Fruit fly (Drosophila melanogaster) whole organism, adult: ENCODE results near the gene sick.

Experiments used
- CG12768 ChIP-seq: fragments of 200-800 bp; sonication (Bioruptor generic); optimal IDR thresholded peaks from 2 replicates; lab custom pipeline; 2017; ENCODE audit warnings: missing biosample characterization, missing genetic modification characterization, mild to moderate bottlenecking, moderate library complexity, missing genetic modification reagents
- CG14711 ChIP-seq: fragments of 200-800 bp; sonication (Bioruptor generic); optimal IDR thresholded peaks from 2 replicates; lab custom pipeline; 2018; ENCODE audit warnings: missing biosample characterization, mild to moderate bottlenecking, missing genetic modification characterization, moderate library complexity
- CG1620 ChIP-seq: fragments of 200-800 bp; sonication (Bioruptor generic); optimal IDR thresholded peaks from 2 replicates; lab custom pipeline; 2016; ENCODE audit warnings: missing biosample characterization, missing genetic modification characterization
- CG33017 ChIP-seq: fragments of 200-800 bp; sonication (Bioruptor generic); optimal IDR thresholded peaks from 2 replicates; lab custom pipeline; 2018; ENCODE audit warnings: missing biosample characterization, mild to moderate bottlenecking, missing genetic modification characterization, moderate library complexity
- CG5204 ChIP-seq: fragments of 200-800 bp; sonication (Bioruptor generic); optimal IDR thresholded peaks from 2 replicates; lab custom pipeline; 2016; ENCODE audit warnings: missing biosample characterization, missing genetic modification characterization
- CG7045 ChIP-seq: fragments of 200-800 bp; sonication (Bioruptor generic); optimal IDR thresholded peaks from 2 replicates; lab custom pipeline; 2017; ENCODE audit warnings: missing biosample characterization, mild to moderate bottlenecking, missing genetic modification characterization
- Crg-1 ChIP-seq: fragments of 200-800 bp; sonication (Bioruptor generic); optimal IDR thresholded peaks from 2 replicates; lab custom pipeline; 2016; ENCODE audit warnings: missing biosample characterization, missing genetic modification characterization
- Hr96 ChIP-seq: fragments of 200-800 bp; sonication (Bioruptor generic); optimal IDR thresholded peaks from 2 replicates; lab custom pipeline; 2016; ENCODE audit warnings: missing biosample characterization, missing genetic modification characterization
- bab1 ChIP-seq: fragments of 200-800 bp; sonication (Bioruptor generic); optimal IDR thresholded peaks from 3 replicates; lab custom pipeline; 2019; ENCODE audit warnings: missing biosample characterization, mild to moderate bottlenecking, missing genetic modification characterization, moderate library complexity
- kay ChIP-seq: fragments of 200-800 bp; sonication (Bioruptor generic); peaks from one replicate; lab custom pipeline; 2016; ENCODE audit warnings: missing biosample characterization, missing genetic modification characterization, borderline replicate concordance
- ovo ChIP-seq: fragments of 200-800 bp; sonication (Bioruptor generic); optimal IDR thresholded peaks from 2 replicates; lab custom pipeline; 2016; ENCODE audit warnings: missing biosample characterization, missing genetic modification characterization
- pad ChIP-seq: fragments of 200-800 bp; sonication (Bioruptor generic); optimal IDR thresholded peaks from 3 replicates; lab custom pipeline; 2017; ENCODE audit warnings: missing biosample characterization, missing genetic modification characterization, mild to moderate bottlenecking, moderate library complexity, missing genetic modification reagents
- tj ChIP-seq: fragments of 200-800 bp; sonication (Bioruptor generic); optimal IDR thresholded peaks from 3 replicates; lab custom pipeline; 2017; ENCODE audit warnings: missing biosample characterization, mild to moderate bottlenecking, missing genetic modification characterization, moderate library complexity
- toe ChIP-seq: fragments of 200-800 bp; sonication (Bioruptor generic); optimal IDR thresholded peaks from 2 replicates; lab custom pipeline; 2016; ENCODE audit warnings: missing biosample characterization, missing genetic modification characterization

DNA sequence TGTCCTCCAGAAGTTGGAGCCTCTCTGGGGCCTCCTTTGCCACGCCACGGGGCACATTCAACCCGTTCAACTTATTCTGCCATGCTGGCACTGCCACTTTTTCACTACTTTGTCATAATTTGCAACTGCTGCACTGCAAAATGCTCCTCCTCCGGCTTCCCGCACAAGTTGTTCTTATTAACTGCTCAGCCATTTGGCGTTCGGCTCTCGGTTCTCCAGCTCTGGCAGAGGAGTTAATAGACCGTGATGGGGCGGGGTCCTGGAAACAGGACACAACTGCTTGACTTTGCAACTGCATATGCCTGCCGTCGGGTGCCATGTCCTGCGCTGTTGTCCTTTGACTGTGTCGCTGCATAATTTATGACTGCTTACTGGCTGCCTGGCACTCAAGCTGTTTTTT is 8.8 kb downstream of the sick start:
- no peak for TF ChIP-seq toe (GFP tag; lab: Kevin White, UChicago)
- TF ChIP-seq Crg-1 (GFP tag; lab: Kevin White, UChicago), result no peak
- TF ChIP-seq kay (GFP tag; lab: Kevin White, UChicago), result no peak
- no peak for TF ChIP-seq pad (GFP tag; lab: Kevin White, UChicago)
- no peak for TF ChIP-seq CG7045 (GFP tag; lab: Kevin White, UChicago)
- no peak for TF ChIP-seq CG12768 (GFP tag; lab: Kevin White, UChicago)
- no peak for TF ChIP-seq CG33017 (tag; lab: Kevin White, UChicago)
- no peak for TF ChIP-seq CG1620
- TF ChIP-seq CG5204, result no peak
- no peak for TF ChIP-seq ovo
- no peak for TF ChIP-seq CG14711 (tag; lab: Kevin White, UChicago)
- no peak for TF ChIP-seq bab1
- no peak for TF ChIP-seq Hr96 (GFP tag; lab: Kevin White, UChicago)
- TF ChIP-seq tj, result no peak
